Fruit fly (Drosophila melanogaster): ENCODE data around the gene CG31787.

DNA sequence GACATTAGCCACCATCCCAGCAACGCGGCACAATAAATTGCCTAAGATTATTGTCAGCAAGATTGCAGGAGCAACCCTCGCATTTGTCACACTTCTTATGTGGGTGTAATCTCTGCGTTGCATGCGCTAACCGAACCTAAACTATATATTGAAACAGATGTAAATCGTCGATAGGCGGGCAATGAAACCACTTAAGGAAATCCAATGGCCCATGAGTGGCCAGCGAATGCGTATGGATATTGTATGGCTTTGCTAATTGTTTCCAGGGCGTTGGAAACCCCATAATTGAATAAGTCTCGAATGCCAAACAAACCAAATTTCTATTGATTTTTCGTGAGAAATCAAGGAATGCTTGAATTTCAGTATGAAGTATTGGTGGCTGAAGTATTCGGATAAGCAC lies 23.1 kb upstream of the CG31787 start:
- TF ChIP-seq CG32264 (GFP tag; optimal IDR thresholded peaks at IDR 0.05) (no peak), usp (GFP tag; optimal IDR thresholded peaks at IDR 0.05) (no peak), psq (GFP tag; optimal IDR thresholded peaks at IDR 0.05) (no peak), Mio (GFP tag; optimal IDR thresholded peaks at IDR 0.05) (no peak), Dfd (GFP tag; optimal IDR thresholded peaks at IDR 0.05) (no peak), Hr78 (GFP tag; optimal IDR thresholded peaks at IDR 0.05) (no peak), CrebA (GFP tag; optimal IDR thresholded peaks at IDR 0.05; ENCODE audit: borderline replicate concordance) (no peak), ey (GFP tag; optimal IDR thresholded peaks at IDR 0.05) (no peak), Hr83 (GFP tag; optimal IDR thresholded peaks at IDR 0.05; ENCODE audit: poor library complexity, severe bottlenecking) (no peak), Dif (GFP tag; optimal IDR thresholded peaks at IDR 0.05; ENCODE audit: partially characterized antibody) (no peak), br (GFP tag; optimal IDR thresholded peaks at IDR 0.05) (no peak), pan (optimal IDR thresholded peaks at IDR 0.05) (no peak), HLH106 (tag; optimal IDR thresholded peaks at IDR 0.05) (no peak), foxo (GFP tag; optimal IDR thresholded peaks at IDR 0.05) (no peak)

Measured in whole organism, wandering third instar larva.